Fruit fly (Drosophila melanogaster) whole organism, pupa: ENCODE measurements around the gene alpha-Est5.

Source experiments
- CG10348 ChIP-seq: fragments of 200-800 bp; sonication (Bioruptor generic); IDR thresholded peaks from 2 replicates; pipeline ENCODE4 v1.3.6; 2022; ENCODE audit warnings: missing biosample characterization, missing genetic modification characterization
- CG12605 ChIP-seq: fragments of 200-800 bp; sonication (Bioruptor generic); IDR thresholded peaks from 2 replicates; pipeline ENCODE4 v1.3.6; 2022; ENCODE audit warnings: missing biosample characterization, missing genetic modification characterization
- CG15710 ChIP-seq: fragments of 200-800 bp; sonication (Bioruptor generic); optimal IDR thresholded peaks from 2 replicates; lab custom pipeline; 2018; ENCODE audit warnings: missing biosample characterization, mild to moderate bottlenecking, missing genetic modification characterization, moderate library complexity
- CG4496 ChIP-seq: fragments of 200-800 bp; sonication (Bioruptor generic); IDR thresholded peaks from 3 replicates; pipeline ENCODE4 v1.3.6; 2022; ENCODE audit warnings: missing biosample characterization, missing genetic modification characterization
- CG8159 ChIP-seq: fragments of 200-800 bp; sonication (Bioruptor generic); optimal IDR thresholded peaks from 3 replicates; lab custom pipeline; 2018; ENCODE audit warnings: missing biosample characterization, mild to moderate bottlenecking, missing genetic modification characterization, moderate library complexity
- D1 ChIP-seq: fragments of 200-800 bp; sonication (Bioruptor generic); optimal IDR thresholded peaks from 2 replicates; lab custom pipeline; 2018; ENCODE audit warnings: missing biosample characterization, mild to moderate bottlenecking, missing genetic modification characterization, moderate library complexity
- EcR ChIP-seq: fragments of 200-800 bp; sonication (Bioruptor generic); optimal IDR thresholded peaks from 3 replicates; lab custom pipeline; 2019; ENCODE audit warnings: missing biosample characterization, missing genetic modification characterization, mild to moderate bottlenecking, moderate library complexity, missing genetic modification reagents
- rn ChIP-seq: fragments of 200-800 bp; sonication (Bioruptor generic); IDR thresholded peaks from 2 replicates; pipeline ENCODE4 v1.3.6; 2022; ENCODE audit warnings: missing biosample characterization, missing genetic modification characterization

- TF ChIP-seq CG12605 (no peak), D1 (tag; lab: Kevin White, UChicago) (no peak), CG4496 (GFP tag; lab: Robert Waterston, UW) (peak; percentile 81), CG10348 (no peak), CG15710 (no peak), EcR (no peak), rn (GFP tag; lab: Robert Waterston, UW) (no peak), CG8159 (no peak)
Observed at dm6 chr3R:7506314-7506988, 29.7 kb downstream of the alpha-Est5 start.
